Worm (Caenorhabditis elegans) whole organism, late embryonic: ENCODE data around the gene F57G12.2.

Source experiments
- F13H6.1 ChIP-seq: sonication (generic microtip); optimal IDR thresholded peaks from 2 replicates; lab custom pipeline; 2016; ENCODE audit warnings: missing genetic modification characterization, missing compliant biosample characterization
- K02D7.2 ChIP-seq: sonication (generic microtip); optimal IDR thresholded peaks from 2 replicates; lab custom pipeline; 2017; ENCODE audit warnings: mild to moderate bottlenecking, missing genetic modification characterization, missing compliant biosample characterization
- T23F11.4 ChIP-seq: fragments of 200-800 bp; sonication (Bioruptor generic); optimal IDR thresholded peaks from 2 replicates; lab custom pipeline; 2018; ENCODE audit warnings: mild to moderate bottlenecking, missing genetic modification characterization, missing compliant biosample characterization
- ama-1 ChIP-seq: fragments of 150-350 bp; optimal IDR thresholded peaks from 2 replicates; lab custom pipeline; 2014
- ceh-18 ChIP-seq: sonication (generic microtip); optimal IDR thresholded peaks from 2 replicates; lab custom pipeline; 2016; ENCODE audit warnings: missing genetic modification characterization, missing compliant biosample characterization
- ceh-19 ChIP-seq: fragments of 200-800 bp; sonication (Bioruptor generic); optimal IDR thresholded peaks from 2 replicates; lab custom pipeline; 2018; ENCODE audit warnings: mild to moderate bottlenecking, missing genetic modification characterization, missing compliant biosample characterization
- ceh-2 ChIP-seq: sonication (generic microtip); optimal IDR thresholded peaks from 2 replicates; lab custom pipeline; 2016; ENCODE audit warnings: missing genotype, missing genetic modification characterization, missing compliant biosample characterization
- ceh-22 ChIP-seq: sonication (generic microtip); optimal IDR thresholded peaks from 2 replicates; lab custom pipeline; 2017; ENCODE audit warnings: missing biosample characterization, missing genetic modification characterization
- ceh-24 ChIP-seq: sonication (generic microtip); optimal IDR thresholded peaks from 2 replicates; lab custom pipeline; 2016; ENCODE audit warnings: mild to moderate bottlenecking, missing genetic modification characterization, missing compliant biosample characterization
- ceh-30 ChIP-seq: fragments of 150-350 bp; optimal IDR thresholded peaks from 2 replicates; lab custom pipeline; 2014; ENCODE audit warnings: missing biosample characterization, missing genetic modification characterization
- ceh-31 ChIP-seq: sonication (generic microtip); optimal IDR thresholded peaks from 2 replicates; lab custom pipeline; 2016; ENCODE audit warnings: missing genetic modification characterization, missing compliant biosample characterization
- ceh-48 ChIP-seq: sonication (generic microtip); optimal IDR thresholded peaks from 2 replicates; lab custom pipeline; 2016; ENCODE audit warnings: missing genetic modification characterization, inconsistent platforms, missing compliant biosample characterization
- ceh-6 ChIP-seq: fragments of 200-800 bp; sonication (Bioruptor generic); optimal IDR thresholded peaks from 2 replicates; lab custom pipeline; 2018; ENCODE audit warnings: mild to moderate bottlenecking, missing genetic modification characterization, missing compliant biosample characterization
- ceh-9 ChIP-seq: sonication (generic microtip); optimal IDR thresholded peaks from 2 replicates; lab custom pipeline; 2016; ENCODE audit warnings: mild to moderate bottlenecking, missing genetic modification characterization, inconsistent platforms, missing compliant biosample characterization
- elt-2 ChIP-seq: sonication (generic microtip); optimal IDR thresholded peaks from 2 replicates; lab custom pipeline; 2016; ENCODE audit warnings: missing genetic modification reagents, missing genetic modification characterization, missing compliant biosample characterization
- elt-4 ChIP-seq: sonication (generic microtip); optimal IDR thresholded peaks from 2 replicates; lab custom pipeline; 2016; ENCODE audit warnings: missing genetic modification characterization, missing compliant biosample characterization
- ets-4 ChIP-seq: sonication (generic microtip); optimal IDR thresholded peaks from 2 replicates; lab custom pipeline; 2016; ENCODE audit warnings: missing genetic modification characterization, missing compliant biosample characterization
- fkh-10 ChIP-seq: fragments of 150-350 bp; optimal IDR thresholded peaks from 2 replicates; lab custom pipeline; 2014; ENCODE audit warnings: missing biosample characterization, missing genetic modification reagents, missing genetic modification characterization
- gmeb-2 ChIP-seq: sonication (generic microtip); optimal IDR thresholded peaks from 2 replicates; lab custom pipeline; 2016; ENCODE audit warnings: missing genetic modification characterization, inconsistent platforms, missing compliant biosample characterization
- hlh-13 ChIP-seq: fragments of 200-800 bp; sonication (Bioruptor generic); optimal IDR thresholded peaks from 2 replicates; lab custom pipeline; 2018; ENCODE audit warnings: mild to moderate bottlenecking, missing genetic modification characterization, missing compliant biosample characterization
- hlh-15 ChIP-seq: sonication (generic microtip); optimal IDR thresholded peaks from 2 replicates; lab custom pipeline; 2016; ENCODE audit warnings: missing genetic modification characterization, missing compliant biosample characterization
- hlh-30 ChIP-seq: sonication (generic microtip); optimal IDR thresholded peaks from 2 replicates; lab custom pipeline; 2017; ENCODE audit warnings: antibody characterized with exemption, missing genetic modification characterization, missing compliant biosample characterization; ENCODE audit not compliant: insufficient read depth
- hlh-6 ChIP-seq: sonication (generic microtip); optimal IDR thresholded peaks from 2 replicates; lab custom pipeline; 2016; ENCODE audit warnings: missing genotype, missing genetic modification characterization, missing compliant biosample characterization
- lim-6 ChIP-seq: sonication (generic microtip); optimal IDR thresholded peaks from 2 replicates; lab custom pipeline; 2016; ENCODE audit warnings: missing genetic modification characterization, missing compliant biosample characterization
- mec-3 ChIP-seq: sonication (generic microtip); optimal IDR thresholded peaks from 2 replicates; lab custom pipeline; 2016; ENCODE audit warnings: borderline replicate concordance, missing genetic modification characterization, missing compliant biosample characterization
- nfya-1 ChIP-seq: sonication (generic microtip); optimal IDR thresholded peaks from 2 replicates; lab custom pipeline; 2017; ENCODE audit warnings: missing genetic modification characterization, mild to moderate bottlenecking, missing compliant biosample characterization, antibody characterized with exemption, moderate library complexity
- nhr-11 ChIP-seq: fragments of 150-350 bp; optimal IDR thresholded peaks from 2 replicates; lab custom pipeline; 2014; ENCODE audit warnings: missing biosample characterization, missing genetic modification characterization
- npax-4 ChIP-seq: sonication (generic microtip); optimal IDR thresholded peaks from 2 replicates; lab custom pipeline; 2016; ENCODE audit warnings: missing genetic modification characterization, missing compliant biosample characterization
- odd-2 ChIP-seq: sonication (generic microtip); optimal IDR thresholded peaks from 2 replicates; lab custom pipeline; 2017; ENCODE audit warnings: antibody characterized with exemption, mild to moderate bottlenecking, missing genetic modification characterization, missing compliant biosample characterization
- pat-9 ChIP-seq: fragments of 200-800 bp; sonication (Bioruptor generic); optimal IDR thresholded peaks from 2 replicates; lab custom pipeline; 2018; ENCODE audit warnings: mild to moderate bottlenecking, missing genetic modification characterization, moderate library complexity, missing compliant biosample characterization
- pha-4 ChIP-seq: fragments of 150-350 bp; optimal IDR thresholded peaks from 2 replicates; lab custom pipeline; 2018; ENCODE audit warnings: missing biosample characterization, missing genetic modification reagents, missing genetic modification characterization
- pqm-1 ChIP-seq: sonication (generic microtip); optimal IDR thresholded peaks from 2 replicates; lab custom pipeline; 2016; ENCODE audit warnings: missing genetic modification characterization, missing compliant biosample characterization
- pros-1 ChIP-seq: fragments of 150-350 bp; optimal IDR thresholded peaks from 2 replicates; lab custom pipeline; 2014; ENCODE audit warnings: missing biosample characterization, missing genetic modification reagents, missing genetic modification characterization
- ref-2 ChIP-seq: sonication (generic microtip); optimal IDR thresholded peaks from 2 replicates; lab custom pipeline; 2016; ENCODE audit warnings: missing genetic modification characterization, missing compliant biosample characterization
- rnt-1 ChIP-seq: sonication (generic microtip); optimal IDR thresholded peaks from 2 replicates; lab custom pipeline; 2016; ENCODE audit warnings: missing genetic modification characterization, missing compliant biosample characterization
- tbx-2 ChIP-seq: sonication (generic microtip); optimal IDR thresholded peaks from 2 replicates; lab custom pipeline; 2016; ENCODE audit warnings: missing genetic modification characterization, missing compliant biosample characterization
- ttx-3 ChIP-seq: sonication (generic microtip); optimal IDR thresholded peaks from 2 replicates; lab custom pipeline; 2016; ENCODE audit warnings: missing genetic modification reagents, missing genetic modification characterization, missing compliant biosample characterization
- unc-55 ChIP-seq: sonication (generic microtip); optimal IDR thresholded peaks from 2 replicates; lab custom pipeline; 2017; ENCODE audit warnings: missing biosample characterization, missing genetic modification reagents, missing genetic modification characterization

The F57G12.2 gene

DNA sequence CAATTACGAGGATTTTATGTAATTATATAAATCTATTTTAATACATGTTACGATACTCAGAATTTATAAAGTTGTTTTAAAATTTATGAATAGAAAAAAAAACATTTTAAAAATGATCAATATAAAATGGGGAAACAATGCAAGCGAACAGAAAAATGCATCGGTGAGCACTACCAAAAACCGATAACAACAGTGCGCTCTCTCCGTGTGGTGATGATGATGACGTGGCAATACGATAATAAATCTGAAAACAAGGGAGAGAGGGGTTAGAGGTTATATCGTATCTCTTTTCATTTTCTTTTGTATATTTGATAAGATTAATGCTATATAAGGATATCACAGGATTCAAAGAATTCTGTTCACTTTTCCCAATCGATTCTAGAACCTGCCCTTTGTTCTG, 13.9 kb downstream of the F57G12.2 start:
- TF ChIP-seq pat-9 (tag; lab: Kevin White, UChicago): no peak
- no peak for TF ChIP-seq elt-2
- TF ChIP-seq hlh-30 (tag; lab: Kevin White, UChicago): no peak
- TF ChIP-seq ceh-48: no peak
- no peak for TF ChIP-seq hlh-6 (tag; lab: Kevin White, UChicago)
- no peak for TF ChIP-seq ceh-9
- TF ChIP-seq ceh-6 (GFP tag; lab: Kevin White, UChicago): no peak
- no peak for TF ChIP-seq unc-55 (GFP tag; lab: Kevin White, UChicago)
- no peak for TF ChIP-seq ttx-3 (tag; lab: Kevin White, UChicago)
- no peak for TF ChIP-seq K02D7.2 (tag; lab: Kevin White, UChicago)
- no peak for TF ChIP-seq ceh-30
- no peak for TF ChIP-seq ceh-31 (tag; lab: Kevin White, UChicago)
- no peak for TF ChIP-seq ceh-24 (tag; lab: Kevin White, UChicago)

DNA sequence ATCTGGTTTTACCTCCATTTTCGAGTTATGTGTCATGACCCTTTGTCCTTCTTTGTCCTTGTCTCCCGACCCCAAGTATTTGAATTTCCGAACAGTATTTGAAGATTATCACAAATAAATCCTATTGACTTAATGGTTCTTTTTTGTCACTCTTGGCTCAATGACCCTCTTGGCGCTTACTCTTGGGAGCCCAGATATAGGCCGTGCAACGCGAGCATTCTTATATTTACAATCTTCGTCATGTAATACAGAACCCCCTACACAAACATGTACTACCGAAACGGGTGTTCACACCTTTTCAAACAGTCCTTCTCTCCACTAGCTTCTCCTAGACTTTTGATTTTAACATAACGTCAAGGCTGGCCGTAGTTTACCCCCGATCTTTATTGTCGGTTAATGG, 16.2 kb downstream of the F57G12.2 start, which contains the start of gene M153.5:
M153.5 (plus strand) TSS at position 301 of the 400 bp plus-strand sequence.
- TF ChIP-seq ceh-24 (tag; lab: Kevin White, UChicago): no peak
- TF ChIP-seq T23F11.4 (GFP tag; lab: Kevin White, UChicago): no peak
- TF ChIP-seq nhr-11 (tag; lab: Kevin White, UChicago): no peak
- TF ChIP-seq lim-6 (tag; lab: Kevin White, UChicago): no peak
- no peak for TF ChIP-seq ceh-22 (tag; lab: Kevin White, UChicago)
- no peak for TF ChIP-seq pros-1 (tag; lab: Kevin White, UChicago)

DNA sequence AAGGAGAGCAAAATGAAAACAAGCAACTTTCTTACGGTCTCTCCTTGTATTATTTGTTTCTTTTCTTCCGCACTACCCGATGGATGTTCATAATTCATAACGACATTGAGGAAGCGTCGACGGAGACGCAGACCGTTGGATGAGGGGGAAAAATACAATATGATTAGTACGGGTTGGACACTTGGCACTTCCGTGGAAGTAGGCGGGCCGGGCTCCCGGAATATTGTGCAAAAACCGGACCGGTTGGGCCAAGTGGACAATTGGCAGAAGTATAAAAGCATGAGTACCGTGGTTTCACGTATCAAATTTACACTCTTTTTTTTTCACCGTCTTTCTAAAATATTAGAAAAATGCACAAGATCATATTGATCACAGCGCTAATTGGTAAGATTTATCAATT, 17.3 kb downstream of the F57G12.2 start, which contains the start of gene M153.3:
M153.3 (plus strand) TSS at position 301 of the 400 bp plus-strand sequence.
- TF ChIP-seq ets-4 (tag; lab: Kevin White, UChicago) (peak; percentile 36), ceh-30 (no peak)

DNA sequence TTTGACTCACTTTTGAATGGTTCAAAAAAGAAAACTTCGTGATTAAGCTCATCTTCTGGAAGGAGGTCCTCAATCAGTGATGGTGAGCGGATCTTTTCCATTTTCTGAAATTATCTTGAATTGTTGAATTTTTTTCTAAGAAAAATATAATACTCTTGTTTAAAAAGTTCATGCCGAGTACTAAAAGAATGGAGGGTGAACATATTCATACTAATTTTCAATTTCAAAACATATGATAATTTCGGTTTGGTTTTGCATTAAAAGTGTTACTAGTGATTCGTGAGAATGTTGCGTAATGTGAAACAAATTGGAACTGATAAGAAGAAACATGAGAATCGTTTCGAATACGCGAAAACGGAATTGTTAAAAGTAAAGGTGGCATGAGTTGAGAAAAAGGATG, 18.8 kb downstream of the F57G12.2 start, which contains the start of gene lyst-1:
lyst-1 (minus strand) TSS at position 101 of the 400 bp plus-strand sequence.
- TF ChIP-seq pqm-1: no peak
- TF ChIP-seq mec-3 (tag; lab: Kevin White, UChicago): no peak
- TF ChIP-seq gmeb-2 (tag; lab: Kevin White, UChicago): no peak
- no peak for TF ChIP-seq tbx-2
- TF ChIP-seq hlh-15 (tag; lab: Kevin White, UChicago): no peak
- TF ChIP-seq ceh-19 (GFP tag; lab: Kevin White, UChicago): no peak
- no peak for TF ChIP-seq T23F11.4 (GFP tag; lab: Kevin White, UChicago)
- no peak for TF ChIP-seq ref-2 (tag; lab: Kevin White, UChicago)
- no peak for TF ChIP-seq ceh-18 (tag; lab: Kevin White, UChicago)
- no peak for TF ChIP-seq fkh-10 (GFP tag; lab: Kevin White, UChicago)
- no peak for TF ChIP-seq odd-2 (tag; lab: Kevin White, UChicago)
- no peak for TF ChIP-seq F13H6.1 (tag; lab: Kevin White, UChicago)
- no peak for TF ChIP-seq ceh-24 (tag; lab: Kevin White, UChicago)
- TF ChIP-seq nfya-1 (tag; lab: Kevin White, UChicago): no peak
- no peak for TF ChIP-seq ceh-6 (GFP tag; lab: Kevin White, UChicago)

DNA sequence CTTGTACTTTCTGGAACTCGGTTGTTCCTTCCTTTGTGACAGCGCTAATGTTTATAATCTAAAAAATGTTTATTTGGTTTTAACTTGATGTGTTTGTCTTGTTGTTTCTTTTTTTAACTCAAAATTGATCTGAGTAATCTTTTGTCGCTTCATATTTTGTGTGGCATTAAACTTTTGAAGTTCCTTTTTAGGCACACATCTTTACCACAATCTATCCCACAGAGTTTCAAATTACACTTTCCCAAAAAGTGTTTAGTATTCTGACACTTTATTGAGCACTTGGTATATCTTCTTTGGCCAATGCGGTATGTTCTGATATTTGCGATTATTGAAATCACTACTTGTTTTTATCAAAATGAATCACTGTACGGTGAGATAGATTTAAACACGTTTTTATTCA, 34.5 kb downstream of the F57G12.2 start, which contains the start of gene lgc-18:
lgc-18 (plus strand) TSS at position 301 of the 400 bp plus-strand sequence.
- TF ChIP-seq ceh-2 (tag; lab: Kevin White, UChicago) (no peak), nhr-11 (tag; lab: Kevin White, UChicago) (no peak), rnt-1 (no peak), hlh-13 (GFP tag; lab: Kevin White, UChicago) (no peak), ama-1 (lab: Kevin White, UChicago) (no peak), elt-4 (no peak), ets-4 (tag; lab: Kevin White, UChicago) (no peak), npax-4 (tag; lab: Kevin White, UChicago) (no peak), pha-4 (tag; lab: Kevin White, UChicago) (no peak)
